Fruit fly (Drosophila melanogaster) whole organism, prepupa: ENCODE measurements around the gene CG31710.

ENCODE experiments used
- Blimp-1 ChIP-seq: fragments of 200-800 bp; sonication (Bioruptor generic); optimal IDR thresholded peaks from 3 replicates; lab custom pipeline; 2017; ENCODE audit warnings: missing biosample characterization, missing genetic modification characterization, mild to moderate bottlenecking, moderate library complexity, missing genetic modification reagents
- CG10631 ChIP-seq: fragments of 200-800 bp; sonication (Bioruptor generic); optimal IDR thresholded peaks from 2 replicates; lab custom pipeline; 2016; ENCODE audit warnings: missing biosample characterization, missing genetic modification characterization
- CG10669 ChIP-seq: fragments of 200-800 bp; sonication (Bioruptor generic); optimal IDR thresholded peaks from 3 replicates; lab custom pipeline; 2018; ENCODE audit warnings: missing biosample characterization, mild to moderate bottlenecking, missing genetic modification characterization, moderate library complexity
- CG11294 ChIP-seq: fragments of 200-800 bp; sonication (Bioruptor generic); IDR thresholded peaks from 2 replicates; pipeline ENCODE4 v1.3.6; 2022; ENCODE audit warnings: missing biosample characterization, missing genetic modification characterization
- CG11762 ChIP-seq: fragments of 200-800 bp; sonication (Bioruptor generic); optimal IDR thresholded peaks from 3 replicates; lab custom pipeline; 2016; ENCODE audit warnings: missing biosample characterization, missing genetic modification characterization; ENCODE audit not compliant: insufficient read depth
- CG15336 ChIP-seq: fragments of 200-800 bp; sonication (Bioruptor generic); IDR thresholded peaks from 2 replicates; pipeline ENCODE4 v1.3.6; 2022; ENCODE audit warnings: missing biosample characterization, missing genetic modification characterization
- CG16779 ChIP-seq: fragments of 200-800 bp; sonication (Bioruptor generic); optimal IDR thresholded peaks from 3 replicates; lab custom pipeline; 2017; ENCODE audit warnings: missing biosample characterization, mild to moderate bottlenecking, missing genetic modification characterization
- CG32006 ChIP-seq: fragments of 200-800 bp; sonication (Bioruptor generic); optimal IDR thresholded peaks from 3 replicates; lab custom pipeline; 2017; ENCODE audit warnings: missing biosample characterization, mild to moderate bottlenecking, missing genetic modification characterization
- CG34406 ChIP-seq: fragments of 200-800 bp; sonication (Bioruptor generic); optimal IDR thresholded peaks from 3 replicates; lab custom pipeline; 2016; ENCODE audit warnings: missing biosample characterization, missing genetic modification characterization
- CG3919 ChIP-seq: fragments of 200-800 bp; sonication (Bioruptor generic); optimal IDR thresholded peaks from 3 replicates; lab custom pipeline; 2016; ENCODE audit warnings: missing biosample characterization, missing genetic modification characterization
- CG4318 ChIP-seq: fragments of 200-800 bp; sonication (Bioruptor generic); optimal IDR thresholded peaks from 3 replicates; lab custom pipeline; 2017; ENCODE audit warnings: missing biosample characterization, mild to moderate bottlenecking, missing genetic modification characterization
- CG7368 ChIP-seq: fragments of 200-800 bp; sonication (Bioruptor generic); optimal IDR thresholded peaks from 3 replicates; lab custom pipeline; 2016; ENCODE audit warnings: missing biosample characterization, missing genetic modification characterization
- CG8119 ChIP-seq: fragments of 200-800 bp; sonication (Bioruptor generic); IDR thresholded peaks from 3 replicates; pipeline ENCODE4 v1.3.6; 2022; ENCODE audit warnings: missing biosample characterization, missing genetic modification characterization
- CG9139 ChIP-seq: fragments of 200-800 bp; sonication (Bioruptor generic); optimal IDR thresholded peaks from 3 replicates; lab custom pipeline; 2017; ENCODE audit warnings: missing biosample characterization, mild to moderate bottlenecking, missing genetic modification characterization
- Eip78C ChIP-seq: fragments of 200-800 bp; sonication (Bioruptor generic); peaks from one replicate; lab custom pipeline; 2016; ENCODE audit warnings: missing biosample characterization, missing genetic modification characterization
- Ets96B ChIP-seq: fragments of 200-800 bp; optimal IDR thresholded peaks from 2 replicates; lab custom pipeline; 2019; ENCODE audit warnings: missing biosample characterization, mild to moderate bottlenecking, missing genetic modification characterization, moderate library complexity
- Smox ChIP-seq: fragments of 200-800 bp; sonication (Bioruptor generic); optimal IDR thresholded peaks from 3 replicates; lab custom pipeline; 2016; ENCODE audit warnings: missing biosample characterization, missing genetic modification characterization
- Sox14 ChIP-seq: fragments of 200-800 bp; sonication (Bioruptor generic); optimal IDR thresholded peaks from 3 replicates; lab custom pipeline; 2016; ENCODE audit warnings: missing biosample characterization, missing genetic modification characterization
- Sox15 ChIP-seq: fragments of 200-800 bp; sonication (Bioruptor generic); optimal IDR thresholded peaks from 3 replicates; lab custom pipeline; 2016; ENCODE audit warnings: missing biosample characterization, missing genetic modification characterization
- acj6 ChIP-seq: fragments of 200-800 bp; sonication (Bioruptor generic); optimal IDR thresholded peaks from 3 replicates; lab custom pipeline; 2016; ENCODE audit warnings: missing biosample characterization, missing genetic modification characterization
- dac ChIP-seq: fragments of 200-800 bp; sonication (Bioruptor generic); optimal IDR thresholded peaks from 2 replicates; lab custom pipeline; 2017; ENCODE audit warnings: missing biosample characterization, mild to moderate bottlenecking, missing genetic modification characterization
- dsx ChIP-seq: fragments of 200-800 bp; optimal IDR thresholded peaks from 3 replicates; lab custom pipeline; 2019; ENCODE audit warnings: missing biosample characterization, mild to moderate bottlenecking, missing genetic modification characterization, moderate library complexity; ENCODE audit not compliant: poor library complexity, severe bottlenecking
- net ChIP-seq: fragments of 200-800 bp; sonication (Bioruptor generic); optimal IDR thresholded peaks from 3 replicates; lab custom pipeline; 2016; ENCODE audit warnings: missing biosample characterization, missing genetic modification characterization
- pdm3 ChIP-seq: fragments of 200-800 bp; sonication (Bioruptor generic); optimal IDR thresholded peaks from 3 replicates; lab custom pipeline; 2016; ENCODE audit warnings: missing biosample characterization, missing genetic modification characterization
- salr ChIP-seq, 2 experiments: fragments of 200-800 bp; sonication (Bioruptor generic); optimal IDR thresholded peaks; 3 replicates each; lab custom pipeline; 2016 to 2018; ENCODE audit warnings: missing biosample characterization in 2 of 2, missing genetic modification characterization in 2 of 2, mild to moderate bottlenecking in 1 of 2
- ss ChIP-seq, 2 experiments: fragments of 200-800 bp; sonication (Bioruptor generic); optimal IDR thresholded peaks; 2 replicates in 1 of 2; 3 replicates in 1 of 2; lab custom pipeline; 2017 to 2018; ENCODE audit warnings: mild to moderate bottlenecking in 2 of 2, missing biosample characterization in 2 of 2, missing genetic modification characterization in 2 of 2, moderate library complexity in 1 of 2
- svp ChIP-seq: fragments of 200-800 bp; sonication (Bioruptor generic); peaks from one replicate; lab custom pipeline; 2016; ENCODE audit warnings: missing biosample characterization, missing genetic modification characterization
- vri ChIP-seq: fragments of 200-800 bp; sonication (Bioruptor generic); optimal IDR thresholded peaks from 3 replicates; lab custom pipeline; 2016; ENCODE audit warnings: missing biosample characterization, mild to moderate bottlenecking, missing genetic modification characterization

The CG31710 gene

DNA sequence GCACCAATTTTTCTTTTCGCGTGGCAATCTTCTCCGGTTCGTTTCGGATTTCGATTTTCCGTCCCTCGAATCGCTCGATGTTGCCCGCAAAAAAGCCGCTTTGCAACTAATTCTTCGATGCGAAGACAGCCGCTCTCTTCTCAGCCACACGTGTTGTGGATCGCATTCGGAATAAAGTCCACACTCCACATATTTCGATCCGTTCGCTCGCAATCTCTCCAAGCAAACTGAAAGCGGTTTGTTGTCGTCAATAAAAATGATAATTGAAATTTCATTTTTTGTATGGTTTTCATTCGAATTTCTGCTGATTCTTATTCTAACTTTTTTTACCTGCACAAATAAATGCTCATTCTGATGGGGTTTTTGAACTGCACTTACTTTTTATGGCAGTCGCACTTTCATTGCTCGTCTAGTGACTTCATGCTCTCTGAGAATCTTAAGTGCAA is at the start of gene CG31710 (continued):
- TF ChIP-seq dac (GFP tag; lab: Kevin White, UChicago) (no peak), CG15336 (GFP tag; lab: Robert Waterston, UW) (peak; percentile 21; the same call in 1 of the 2 replicates), CG11294 (GFP tag; lab: Robert Waterston, UW) (no peak), CG8119 (GFP tag; lab: Robert Waterston, UW) (no peak), CG4318 (no peak), Smox (no peak), CG16779 (tag; lab: Kevin White, UChicago) (peak; percentile 36), CG7368 (peak; percentile 15)

DNA sequence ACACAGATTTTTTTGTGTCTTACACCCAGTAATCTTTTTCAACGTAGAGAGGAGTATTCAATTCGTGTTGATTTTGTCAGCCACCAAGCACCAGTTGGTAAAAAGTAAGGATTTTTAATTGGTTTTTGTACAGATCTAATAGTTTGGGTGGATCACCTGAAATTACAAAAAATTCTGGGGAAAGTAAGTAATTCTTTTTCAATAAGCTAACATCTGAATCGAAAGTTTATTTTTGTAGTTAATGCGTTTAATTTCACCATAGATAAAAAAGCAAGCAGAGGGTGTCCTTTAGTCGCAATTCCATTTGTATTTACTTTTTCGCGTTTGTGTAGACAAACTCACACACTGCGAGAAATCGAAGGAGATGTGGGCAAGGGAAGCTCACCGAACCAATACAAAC is 49.1 kb upstream of the CG31710 start:
- TF ChIP-seq Ets96B (tag; lab: Kevin White, UChicago), result peak; percentile 21
- peak; percentile 34 for TF ChIP-seq CG32006 (GFP tag; lab: Kevin White, UChicago)
- peak; percentile 5 for TF ChIP-seq CG10669 (GFP tag; lab: Kevin White, UChicago)
- no peak for TF ChIP-seq Sox15 (GFP tag; lab: Kevin White, UChicago)
- TF ChIP-seq CG34406 (GFP tag; lab: Kevin White, UChicago), result no peak
- TF ChIP-seq svp (GFP tag; lab: Kevin White, UChicago), result peak; percentile 62
- TF ChIP-seq Eip78C (GFP tag; lab: Kevin White, UChicago), result peak; percentile 70
- TF ChIP-seq ss (GFP tag; optimal IDR thresholded peaks at IDR 0.05; lab: Kevin White, UChicago), result peak in 1 of 2 experiments; percentile 19
- TF ChIP-seq net (GFP tag; lab: Kevin White, UChicago), result no peak
- TF ChIP-seq, all 60 proteins: peak for 6

DNA sequence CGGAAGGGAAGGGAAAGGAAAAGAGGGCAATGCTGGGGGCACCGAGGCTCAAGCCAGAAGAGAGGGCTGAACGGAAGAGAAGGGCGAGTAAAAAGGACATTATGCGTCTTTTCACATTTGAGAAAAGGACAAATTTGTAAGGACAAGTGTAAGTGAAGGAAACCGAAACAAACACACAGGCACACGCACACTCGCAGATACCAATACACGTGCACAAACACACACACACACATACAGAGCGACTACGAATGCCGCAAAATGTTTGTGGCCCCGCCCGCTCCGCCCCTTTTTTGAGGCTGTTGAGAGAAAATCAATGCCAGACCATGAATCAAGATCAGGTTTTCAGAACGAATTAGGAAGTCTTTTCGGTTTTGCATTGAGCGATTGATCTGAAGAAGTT is 47.6 kb upstream of the CG31710 start:
- no peak for TF ChIP-seq CG10669 (GFP tag; lab: Kevin White, UChicago)
- no peak for TF ChIP-seq CG9139 (GFP tag; lab: Kevin White, UChicago)
- no peak for TF ChIP-seq Ets96B (tag; lab: Kevin White, UChicago)
- no peak for TF ChIP-seq CG16779 (tag; lab: Kevin White, UChicago)
- TF ChIP-seq CG10631 (GFP tag; lab: Kevin White, UChicago), result no peak
- TF ChIP-seq Sox14 (GFP tag; lab: Kevin White, UChicago), result no peak
- TF ChIP-seq CG32006 (GFP tag; lab: Kevin White, UChicago), result no peak
- TF ChIP-seq acj6 (GFP tag; lab: Kevin White, UChicago), result no peak
- TF ChIP-seq CG11762 (GFP tag; lab: Kevin White, UChicago), result no peak
- no peak for TF ChIP-seq CG3919 (GFP tag; lab: Kevin White, UChicago)
- TF ChIP-seq CG4318, result no peak
- TF ChIP-seq Blimp-1 (GFP tag; lab: Kevin White, UChicago), result no peak
- TF ChIP-seq vri (GFP tag; lab: Kevin White, UChicago), result no peak
- TF ChIP-seq dsx, result no peak
- no peak for TF ChIP-seq salr (GFP tag; optimal IDR thresholded peaks at IDR 0.05; lab: Kevin White, UChicago)

DNA sequence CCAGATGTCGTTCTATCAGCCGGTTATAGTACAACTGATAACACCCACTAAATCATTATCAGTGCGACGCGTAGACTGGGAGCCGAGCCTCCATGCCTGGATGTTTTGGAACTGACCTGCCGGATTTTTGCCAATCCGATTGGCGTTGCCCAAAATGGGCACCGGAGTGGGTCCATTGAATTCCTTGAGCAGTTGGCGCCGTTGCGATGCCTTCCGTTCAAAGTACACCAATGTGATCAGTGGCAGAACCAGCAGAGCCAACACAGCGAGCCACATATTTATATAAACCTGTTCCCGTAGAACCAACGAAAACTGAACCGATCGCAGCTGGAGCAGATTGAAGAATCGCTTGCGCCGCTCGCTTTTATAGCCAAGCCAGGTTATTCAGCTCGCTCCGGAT is 44.0 kb upstream of the CG31710 start, which contains the start of gene Cyp4e3:
Cyp4e3 (minus strand) TSS at position 327 of the 400 bp plus-strand sequence.
- TF ChIP-seq net (GFP tag; lab: Kevin White, UChicago), result no peak
- TF ChIP-seq svp (GFP tag; lab: Kevin White, UChicago), result peak; percentile 38

DNA sequence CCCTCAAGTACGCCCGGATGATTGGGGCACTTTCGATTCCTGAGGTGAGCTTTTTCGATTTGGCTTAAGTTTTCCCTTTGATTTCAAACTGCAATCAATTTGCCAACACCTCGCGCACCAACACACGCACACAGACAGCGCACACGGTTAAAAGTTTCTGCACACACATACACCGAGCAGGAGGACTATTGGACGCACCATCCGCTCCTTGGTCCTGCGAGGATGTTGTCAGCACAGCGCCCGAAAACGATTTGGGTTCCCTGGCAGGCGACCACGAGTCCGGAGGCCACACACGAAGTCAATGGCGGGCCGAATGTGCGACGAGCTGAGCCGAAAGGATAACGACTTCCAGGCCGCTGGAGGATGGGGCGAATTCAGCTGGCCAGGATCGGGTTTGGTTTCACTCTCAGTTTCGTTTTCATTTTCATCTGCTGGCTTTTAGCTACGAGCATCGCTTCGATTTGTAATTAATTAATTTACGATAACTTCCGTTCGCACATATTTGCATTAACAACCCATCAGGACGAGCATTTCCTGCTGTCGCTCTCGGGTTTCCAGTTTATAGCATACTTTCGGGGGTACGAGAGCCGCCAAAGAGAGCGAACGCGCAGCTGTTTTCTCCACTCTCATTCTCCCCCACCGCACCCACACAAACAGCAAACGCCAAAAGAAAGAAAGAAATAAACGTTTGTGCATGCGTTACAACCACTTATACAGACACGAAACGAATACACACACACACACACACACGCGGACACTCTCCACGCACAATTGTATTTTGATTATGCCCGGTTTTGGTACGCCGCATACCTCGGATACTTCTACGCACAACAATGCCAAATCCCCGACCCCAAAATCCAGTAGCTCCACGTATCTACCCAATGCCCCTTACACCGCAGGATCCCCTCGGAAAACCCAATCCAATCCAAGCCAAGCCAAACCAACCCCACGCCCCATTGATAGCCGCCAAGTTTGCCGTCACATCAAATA is 40.8 kb upstream of the CG31710 start, which contains the start of gene Nckx30C:
Nckx30C (minus strand) TSS at position 260 of the 990 bp plus-strand sequence.
- TF ChIP-seq dac (GFP tag; lab: Kevin White, UChicago), result peak; percentile 34
- no peak for TF ChIP-seq pdm3 (GFP tag; lab: Kevin White, UChicago)
